Worm (Caenorhabditis elegans) whole organism, L4/young adult: ENCODE results near the gene T16A9.3.

Experiments
- W03F9.2 ChIP-seq: fragments of 150-350 bp; optimal IDR thresholded peaks from 2 replicates; lab custom pipeline; 2014; ENCODE audit warnings: missing biosample characterization, missing genetic modification characterization
- dao-5 ChIP-seq: sonication (generic microtip); optimal IDR thresholded peaks from 2 replicates; lab custom pipeline; 2016; ENCODE audit warnings: missing genotype, missing genetic modification characterization, moderate library complexity, missing compliant biosample characterization
- him-1 ChIP-seq: sonication (generic microtip); optimal IDR thresholded peaks from 2 replicates; lab custom pipeline; 2016; ENCODE audit warnings: missing genotype, missing genetic modification reagents, missing genetic modification characterization, missing compliant biosample characterization

DNA sequence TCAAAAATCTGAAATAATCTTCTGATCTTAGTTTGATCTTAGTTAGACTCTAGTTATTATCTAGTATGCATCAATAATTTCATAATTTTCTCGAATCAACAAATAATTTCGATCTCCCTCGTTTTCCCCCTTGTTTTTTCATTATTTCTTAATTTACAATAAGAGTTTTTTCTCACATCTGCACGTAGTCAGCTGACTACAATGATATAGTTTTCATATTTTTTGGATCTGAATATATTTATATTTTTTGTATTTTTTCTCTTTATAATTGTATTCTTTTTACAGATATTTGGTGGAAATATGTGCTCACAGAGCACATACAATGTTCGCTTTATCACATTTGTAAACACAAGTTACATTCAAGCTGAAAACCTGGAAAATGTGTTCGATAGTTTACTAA lies 38.6 kb downstream of the T16A9.3 start, which contains the start of gene sre-7:
- TF ChIP-seq W03F9.2 (tag; lab: Kevin White, UChicago): no peak
- TF ChIP-seq him-1 (tag; lab: Kevin White, UChicago): no peak
- no peak for TF ChIP-seq dao-5 (tag; lab: Kevin White, UChicago)
